Worm (Caenorhabditis elegans): Measurements from ENCODE around the gene nspc-13.

nspc-13 gene

ce11 chrX:12341338-12341737, 15.9 kb upstream of the nspc-13 start, which contains the start of gene zig-2:
TSS of gene zig-2 (minus strand) at chrX:12341438.
- no peak for TF ChIP-seq odd-2 (tag; optimal IDR thresholded peaks at IDR 0.05)
- TF ChIP-seq eyg-1 (tag; optimal IDR thresholded peaks at IDR 0.05): no peak
- TF ChIP-seq nhr-232 (tag; optimal IDR thresholded peaks at IDR 0.05): no peak
- no peak for TF ChIP-seq elt-2 (tag; optimal IDR thresholded peaks at IDR 0.05)
- no peak for TF ChIP-seq ama-1 (optimal IDR thresholded peaks at IDR 0.05)
- TF ChIP-seq hlh-8 (tag; optimal IDR thresholded peaks at IDR 0.05): no peak

- TF ChIP-seq nfya-1 (tag; optimal IDR thresholded peaks at IDR 0.05): no peak
- TF ChIP-seq pha-4 (tag; optimal IDR thresholded peaks at IDR 0.05): no peak
- TF ChIP-seq ceh-2 (tag; optimal IDR thresholded peaks at IDR 0.05): no peak
- no peak for TF ChIP-seq hlh-6 (tag; optimal IDR thresholded peaks at IDR 0.05)
- TF ChIP-seq ceh-9 (tag; optimal IDR thresholded peaks at IDR 0.05): no peak
- TF ChIP-seq madf-2 (tag; optimal IDR thresholded peaks at IDR 0.05): no peak
- no peak for TF ChIP-seq pqm-1 (tag; optimal IDR thresholded peaks at IDR 0.05)
- no peak for TF ChIP-seq pag-3 (tag; optimal IDR thresholded peaks at IDR 0.05; ENCODE audit: borderline replicate concordance)
- TF ChIP-seq K09A11.1 (tag; optimal IDR thresholded peaks at IDR 0.05; ENCODE audit: insufficient read depth): no peak
- TF ChIP-seq ceh-34 (tag; optimal IDR thresholded peaks at IDR 0.05): no peak
- no peak for TF ChIP-seq che-1 (tag; optimal IDR thresholded peaks at IDR 0.05)
- TF ChIP-seq ceh-22 (tag; optimal IDR thresholded peaks at IDR 0.05): no peak
- TF ChIP-seq fkh-10 (GFP tag; optimal IDR thresholded peaks at IDR 0.05): no peak
- TF ChIP-seq pat-9 (tag; optimal IDR thresholded peaks at IDR 0.05): no peak
- TF ChIP-seq Y22D7AL.16 (tag; optimal IDR thresholded peaks at IDR 0.05): no peak
- TF ChIP-seq gmeb-2 (tag; optimal IDR thresholded peaks at IDR 0.05): no peak
These were observed 13.9 kb upstream of the nspc-13 start, which contains the start of the genes nspc-9 and nspc-10 for ce11 chrX:12343279-12343678. TSS of gene nspc-9 (minus strand) at chrX:12343379. TSS of gene nspc-10 (plus strand) at chrX:12343609.

ce11 chrX:12346729-12347128, 10.5 kb upstream of the nspc-13 start, which contains the start of gene F42F12.11:
TSS of gene F42F12.11 (plus strand) at chrX:12347029.
- TF ChIP-seq pqm-1 (tag; optimal IDR thresholded peaks at IDR 0.05) (no peak), C38D4.7 (GFP tag; optimal IDR thresholded peaks at IDR 0.05) (no peak), ceh-30 (tag; optimal IDR thresholded peaks at IDR 0.05) (no peak)

- TF ChIP-seq lin-11 (tag; optimal IDR thresholded peaks at IDR 0.05): no peak
- no peak for TF ChIP-seq unc-86 (tag; optimal IDR thresholded peaks at IDR 0.05)
- no peak for TF ChIP-seq npax-4 (tag; optimal IDR thresholded peaks at IDR 0.05)
- TF ChIP-seq mec-3 (tag; optimal IDR thresholded peaks at IDR 0.05; ENCODE audit: borderline replicate concordance): no peak
- no peak for TF ChIP-seq nfya-1 (tag; optimal IDR thresholded peaks at IDR 0.05)
- TF ChIP-seq eyg-1 (tag; optimal IDR thresholded peaks at IDR 0.05): no peak
- no peak for TF ChIP-seq fkh-6 (tag; optimal IDR thresholded peaks at IDR 0.05)
- TF ChIP-seq che-1 (tag; optimal IDR thresholded peaks at IDR 0.05): peak; percentile 30
- TF ChIP-seq dmd-4 (tag; optimal IDR thresholded peaks at IDR 0.05; ENCODE audit: borderline replicate concordance): no peak
- no peak for TF ChIP-seq K02D7.2 (tag; optimal IDR thresholded peaks at IDR 0.05)
- TF ChIP-seq ceh-14 (tag; optimal IDR thresholded peaks at IDR 0.05): peak; percentile 3
- TF ChIP-seq ceh-30 (tag; optimal IDR thresholded peaks at IDR 0.05): no peak
- TF ChIP-seq pag-3 (tag; optimal IDR thresholded peaks at IDR 0.05; ENCODE audit: borderline replicate concordance): no peak
- peak; percentile 31 for TF ChIP-seq ceh-6 (GFP tag; optimal IDR thresholded peaks at IDR 0.05)
- TF ChIP-seq ref-2 (tag; optimal IDR thresholded peaks at IDR 0.05): no peak
- TF ChIP-seq pros-1 (tag; optimal IDR thresholded peaks at IDR 0.05): no peak
- no peak for TF ChIP-seq fkh-10 (GFP tag; optimal IDR thresholded peaks at IDR 0.05)
- no peak for TF ChIP-seq ceh-34 (tag; optimal IDR thresholded peaks at IDR 0.05)
- TF ChIP-seq unc-55 (GFP tag; optimal IDR thresholded peaks at IDR 0.05): no peak
- no peak for TF ChIP-seq C08G9.2 (tag; optimal IDR thresholded peaks at IDR 0.05)
- TF ChIP-seq Y22D7AL.16 (tag; optimal IDR thresholded peaks at IDR 0.05): no peak
- no peak for TF ChIP-seq ceh-48 (tag; optimal IDR thresholded peaks at IDR 0.05)
- TF ChIP-seq K09A11.1 (tag; optimal IDR thresholded peaks at IDR 0.05; ENCODE audit: insufficient read depth): no peak
- peak; percentile 25 for TF ChIP-seq elt-2 (tag; optimal IDR thresholded peaks at IDR 0.05)
- no peak for TF ChIP-seq fax-1 (tag; optimal IDR thresholded peaks at IDR 0.05)
- TF ChIP-seq sdc-2 (tag; optimal IDR thresholded peaks at IDR 0.05): peak; percentile 63
- no peak for TF ChIP-seq ceh-9 (tag; optimal IDR thresholded peaks at IDR 0.05)
- TF ChIP-seq ttx-3 (tag; optimal IDR thresholded peaks at IDR 0.05): no peak
- TF ChIP-seq nhr-232 (tag; optimal IDR thresholded peaks at IDR 0.05): peak; percentile 36
- no peak for TF ChIP-seq sox-2 (GFP tag; IDR thresholded peaks at IDR 0.05)
- TF ChIP-seq zip-5 (tag; optimal IDR thresholded peaks at IDR 0.05): no peak
- no peak for TF ChIP-seq pha-2 (tag; optimal IDR thresholded peaks at IDR 0.05)
- TF ChIP-seq pat-9 (tag; optimal IDR thresholded peaks at IDR 0.05): no peak
- TF ChIP-seq ahr-1 (tag; optimal IDR thresholded peaks at IDR 0.05): no peak
- no peak for TF ChIP-seq ceh-2 (tag; optimal IDR thresholded peaks at IDR 0.05)
These were observed 9.4 kb upstream of the nspc-13 start for ce11 chrX:12347822-12348221.

All from whole organism, late embryonic.